Worm (Caenorhabditis elegans): ENCODE data around the gene vha-5.

DNA sequence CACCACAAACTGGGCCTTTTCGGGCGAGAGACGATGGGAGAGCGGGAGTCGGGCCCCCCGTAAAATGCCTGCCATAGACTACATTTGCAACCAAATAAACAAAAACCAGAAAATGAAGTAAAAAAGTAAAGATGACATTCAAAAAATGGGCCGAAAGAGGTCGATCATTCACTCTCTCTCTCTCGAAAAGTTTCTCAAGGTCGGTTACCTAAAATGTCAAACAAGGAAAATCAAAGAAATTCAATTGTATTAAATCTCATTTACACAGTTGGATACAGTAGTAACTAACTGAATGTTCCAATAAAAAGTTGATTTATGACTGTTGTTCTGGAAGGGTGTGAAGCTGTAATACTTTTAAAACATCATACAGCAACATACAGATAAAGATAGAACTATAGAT, 15.0 kb downstream of the vha-5 start:
- TF ChIP-seq hlh-17 (GFP tag; optimal IDR thresholded peaks at IDR 0.05; ENCODE audit: borderline replicate concordance) (no peak), unc-98 (GFP tag; IDR thresholded peaks at IDR 0.05) (no peak), efl-3 (GFP tag; optimal IDR thresholded peaks at IDR 0.05) (no peak), unc-130 (tag; optimal IDR thresholded peaks at IDR 0.05) (no peak), rnt-1 (tag; optimal IDR thresholded peaks at IDR 0.05) (no peak), nhr-12 (tag; optimal IDR thresholded peaks at IDR 0.05) (no peak), lsy-2 (tag; optimal IDR thresholded peaks at IDR 0.05) (no peak), nhr-28 (tag; optimal IDR thresholded peaks at IDR 0.05) (no peak), swsn-7 (tag; optimal IDR thresholded peaks at IDR 0.05) (no peak), C16A3.4 (tag; optimal IDR thresholded peaks at IDR 0.05) (no peak)

Data from whole organism, L1 larva.